Fruit fly (Drosophila melanogaster): ENCODE data around the gene CG42588.

The CG42588 gene

dm6 chr3L:12804730-12805170, 9.3 kb upstream of the CG42588 start, which contains the start of gene Atg1 (continued):
- TF ChIP-seq Bgb (GFP tag; IDR thresholded peaks at IDR 0.05; ENCODE audit: partially characterized antibody): peak; percentile 51; the same call in 1 of the 2 replicates
- TF ChIP-seq ems (GFP tag; optimal IDR thresholded peaks at IDR 0.05): no peak
- TF ChIP-seq unpg (GFP tag; optimal IDR thresholded peaks at IDR 0.05): no peak
- TF ChIP-seq otp (GFP tag; IDR thresholded peaks at IDR 0.05): no peak; the same call in 2 of the 3 replicates
- no peak for TF ChIP-seq CG11560 (tag; IDR thresholded peaks at IDR 0.05)
- peak; percentile 61 for TF ChIP-seq cg (GFP tag; optimal IDR thresholded peaks at IDR 0.05)
- TF ChIP-seq CG9437 (GFP tag; optimal IDR thresholded peaks at IDR 0.05): no peak
- TF ChIP-seq so (GFP tag; IDR thresholded peaks at IDR 0.05): 0 out of 3 replicates have a peak, but pooled peaks have one; percentile 42
- TF ChIP-seq CG3838 (GFP tag; optimal IDR thresholded peaks at IDR 0.05): no peak
- TF ChIP-seq Poxn (GFP tag; IDR thresholded peaks at IDR 0.05): no peak
- peak; percentile 45; the same call in 1 of the 3 replicates for TF ChIP-seq CG34224 (GFP tag; IDR thresholded peaks at IDR 0.05; ENCODE audit: partially characterized antibody)
- no peak for TF ChIP-seq CG17361 (GFP tag; IDR thresholded peaks at IDR 0.05)
- no peak for TF ChIP-seq en (GFP tag; optimal IDR thresholded peaks at IDR 0.05)
- TF ChIP-seq Atf6 (GFP tag; IDR thresholded peaks at IDR 0.05): 0 out of 2 replicates have a peak, but pooled peaks have one; percentile 42
- no peak for TF ChIP-seq CG17802 (tag; optimal IDR thresholded peaks at IDR 0.05)
- no peak for TF ChIP-seq CG8478 (optimal IDR thresholded peaks at IDR 0.05)
- no peak for TF ChIP-seq ftz-f1 (GFP tag; optimal IDR thresholded peaks at IDR 0.05)
- no peak for TF ChIP-seq chif (GFP tag; optimal IDR thresholded peaks at IDR 0.05)
- TF ChIP-seq dmrt11E (tag; optimal IDR thresholded peaks at IDR 0.05): no peak
- TF ChIP-seq ro (GFP tag; IDR thresholded peaks at IDR 0.05): no peak
- TF ChIP-seq gsb-n (tag; optimal IDR thresholded peaks at IDR 0.05): no peak
- TF ChIP-seq slou (GFP tag; optimal IDR thresholded peaks at IDR 0.05): no peak
- TF ChIP-seq CG9215 (GFP tag; IDR thresholded peaks at IDR 0.05): no peak
- TF ChIP-seq ara (GFP tag; IDR thresholded peaks at IDR 0.05): no peak
- peak; percentile 26 for TF ChIP-seq cwo (GFP tag; optimal IDR thresholded peaks at IDR 0.05)
- no peak for TF ChIP-seq CoRest (tag; optimal IDR thresholded peaks at IDR 0.05)
- TF ChIP-seq CG2875 (GFP tag; optimal IDR thresholded peaks at IDR 0.05): no peak
- TF ChIP-seq CG4854 (GFP tag; optimal IDR thresholded peaks at IDR 0.05): no peak
- TF ChIP-seq sim (GFP tag; IDR thresholded peaks at IDR 0.05): no peak
- TF ChIP-seq CG1832 (GFP tag; optimal IDR thresholded peaks at IDR 0.05): no peak
- TF ChIP-seq CG8388 (GFP tag; optimal IDR thresholded peaks at IDR 0.05): no peak
- no peak for TF ChIP-seq CG13624 (GFP tag; optimal IDR thresholded peaks at IDR 0.05)
- no peak for TF ChIP-seq disco-r (GFP tag; optimal IDR thresholded peaks at IDR 0.05)
- TF ChIP-seq bsh (GFP tag; optimal IDR thresholded peaks at IDR 0.05): no peak
- no peak for TF ChIP-seq tin (GFP tag; optimal IDR thresholded peaks at IDR 0.05)
- no peak for TF ChIP-seq HLH4C (GFP tag; IDR thresholded peaks at IDR 0.05; ENCODE audit: partially characterized antibody)
- no peak for TF ChIP-seq Tbp (GFP tag; optimal IDR thresholded peaks at IDR 0.05)
- no peak for TF ChIP-seq fd102C (GFP tag; optimal IDR thresholded peaks at IDR 0.05)

DNA sequence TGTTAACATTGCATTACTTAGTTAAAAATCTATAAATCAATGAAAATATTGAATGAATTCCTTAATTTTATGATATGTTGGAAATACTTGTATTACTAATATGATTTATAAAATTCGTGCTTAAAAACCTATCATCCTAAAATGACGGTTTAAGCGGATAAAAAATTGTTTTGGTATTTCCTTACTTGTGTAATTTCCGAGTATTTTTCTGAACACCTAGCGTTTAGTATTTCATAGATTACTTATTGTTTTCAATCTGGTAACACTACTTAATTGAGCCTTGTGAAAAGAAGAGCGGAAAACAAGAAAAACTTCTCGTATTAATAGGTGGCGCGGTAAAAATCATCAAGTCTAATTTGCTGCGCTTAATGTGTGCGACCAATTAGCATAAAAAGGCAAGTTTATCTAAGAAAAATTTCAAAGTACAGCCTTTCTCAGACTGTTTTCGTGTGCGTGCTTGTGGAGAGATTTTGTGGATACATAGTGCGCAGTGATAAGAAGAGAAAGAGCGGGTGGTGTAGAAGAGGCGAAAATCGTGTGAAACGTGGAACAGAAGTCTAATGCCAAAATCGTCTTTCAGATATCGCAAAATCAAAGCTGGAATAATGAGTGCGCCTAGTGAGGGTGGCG, 8.3 kb upstream of the CG42588 start, which contains the start of gene Sap130:
Gene Sap130 (plus strand): TSS at position 243 of the 630 bp plus-strand sequence.
- TF ChIP-seq CG9215 (GFP tag; IDR thresholded peaks at IDR 0.05) (no peak), trh (GFP tag; optimal IDR thresholded peaks at IDR 0.05) (no peak), CG10147 (GFP tag; optimal IDR thresholded peaks at IDR 0.05) (peak; percentile 35), Adf1 (GFP tag; IDR thresholded peaks at IDR 0.05) (no peak), Ets65A (GFP tag) (no peak), BEAF-32 (GFP tag; optimal IDR thresholded peaks at IDR 0.05) (peak; percentile 57), CG4617 (GFP tag; optimal IDR thresholded peaks at IDR 0.05; ENCODE audit: borderline replicate concordance) (peak; percentile 56), jumu (GFP tag; optimal IDR thresholded peaks at IDR 0.05) (no peak), ranshi (GFP tag; IDR thresholded peaks at IDR 0.05) (no peak), CG34422 (GFP tag; IDR thresholded peaks at IDR 0.05) (0 out of 3 replicates have a peak, but pooled peaks have one; percentile 64), B-H1 (GFP tag; IDR thresholded peaks at IDR 0.05) (no peak), tgo (GFP tag; IDR thresholded peaks at IDR 0.05) (no peak), hbn (GFP tag; IDR thresholded peaks at IDR 0.05; ENCODE audit: partially characterized antibody) (0 out of 2 replicates have a peak, but pooled peaks have one; percentile 16), Sin3A (optimal IDR thresholded peaks at IDR 0.05) (peak; percentile 6), Hmr (GFP tag; optimal IDR thresholded peaks at IDR 0.05) (no peak), CG11723 (GFP tag; optimal IDR thresholded peaks at IDR 0.05) (no peak)
